Worm (Caenorhabditis elegans) whole organism, mixed stage, embryonic: ENCODE measurements around the gene fubl-2.

Experiments
- ceh-83 ChIP-seq: fragments of 200-800 bp; sonication (Bioruptor generic); optimal IDR thresholded peaks from 2 replicates; lab custom pipeline; 2018; ENCODE audit warnings: mild to moderate bottlenecking, missing genetic modification characterization, missing compliant biosample characterization
- elt-3 ChIP-seq: fragments of 150-350 bp; optimal IDR thresholded peaks from 2 replicates; lab custom pipeline; 2014; ENCODE audit warnings: missing biosample characterization, missing genetic modification characterization
- lin-13 ChIP-seq: fragments of 150-350 bp; optimal IDR thresholded peaks from 2 replicates; lab custom pipeline; 2014; ENCODE audit warnings: missing biosample characterization, missing genetic modification characterization
- nhr-237 ChIP-seq: fragments of 150-350 bp; optimal IDR thresholded peaks from 2 replicates; lab custom pipeline; 2014; ENCODE audit warnings: missing biosample characterization, missing genetic modification characterization
- nhr-28 ChIP-seq: fragments of 150-350 bp; optimal IDR thresholded peaks from 2 replicates; lab custom pipeline; 2014; ENCODE audit warnings: missing biosample characterization, missing genetic modification characterization
- pha-4 ChIP-seq: fragments of 150-350 bp; optimal IDR thresholded peaks from 2 replicates; lab custom pipeline; 2018; ENCODE audit warnings: missing biosample characterization, missing genetic modification reagents, missing genetic modification characterization
- unc-62 ChIP-seq: fragments of 150-350 bp; optimal IDR thresholded peaks from 2 replicates; lab custom pipeline; 2014; ENCODE audit warnings: missing biosample characterization, missing genetic modification reagents, missing genetic modification characterization

- TF ChIP-seq elt-3 (tag; lab: Kevin White, UChicago) (no peak), unc-62 (no peak), ceh-83 (GFP tag; lab: Kevin White, UChicago) (no peak), lin-13 (tag; lab: Kevin White, UChicago) (no peak), nhr-237 (no peak), nhr-28 (no peak), pha-4 (tag; lab: Kevin White, UChicago) (no peak)
Observed at ce11 chrIII:7062580-7062979, 25.0 kb downstream of the fubl-2 start, which contains the start of gene R01H2.1.
